Fruit fly (Drosophila melanogaster) whole organism, prepupa: Measurements from ENCODE around the gene fd96Ca.

Source experiments
- Blimp-1 ChIP-seq: fragments of 200-800 bp; sonication (Bioruptor generic); optimal IDR thresholded peaks from 3 replicates; lab custom pipeline; 2017; ENCODE audit warnings: missing biosample characterization, missing genetic modification characterization, mild to moderate bottlenecking, moderate library complexity, missing genetic modification reagents
- CG10669 ChIP-seq: fragments of 200-800 bp; sonication (Bioruptor generic); optimal IDR thresholded peaks from 3 replicates; lab custom pipeline; 2018; ENCODE audit warnings: missing biosample characterization, mild to moderate bottlenecking, missing genetic modification characterization, moderate library complexity
- CG1621 ChIP-seq: fragments of 200-800 bp; sonication (Bioruptor generic); optimal IDR thresholded peaks from 3 replicates; lab custom pipeline; 2018; ENCODE audit warnings: missing biosample characterization, mild to moderate bottlenecking, missing genetic modification characterization
- CG16779 ChIP-seq: fragments of 200-800 bp; sonication (Bioruptor generic); optimal IDR thresholded peaks from 3 replicates; lab custom pipeline; 2017; ENCODE audit warnings: missing biosample characterization, mild to moderate bottlenecking, missing genetic modification characterization
- CG31627 ChIP-seq: fragments of 200-800 bp; sonication (Bioruptor generic); optimal IDR thresholded peaks from 3 replicates; lab custom pipeline; 2016; ENCODE audit warnings: missing biosample characterization, missing genetic modification characterization
- CG3919 ChIP-seq: fragments of 200-800 bp; sonication (Bioruptor generic); optimal IDR thresholded peaks from 3 replicates; lab custom pipeline; 2016; ENCODE audit warnings: missing biosample characterization, missing genetic modification characterization
- CG4318 ChIP-seq: fragments of 200-800 bp; sonication (Bioruptor generic); optimal IDR thresholded peaks from 3 replicates; lab custom pipeline; 2017; ENCODE audit warnings: missing biosample characterization, mild to moderate bottlenecking, missing genetic modification characterization
- CG6163 ChIP-seq: fragments of 200-800 bp; sonication (Bioruptor generic); IDR thresholded peaks from 3 replicates; pipeline ENCODE4 v1.3.6; 2022; ENCODE audit warnings: missing biosample characterization, missing genetic modification characterization
- CG6276 ChIP-seq: fragments of 200-800 bp; sonication (Bioruptor generic); optimal IDR thresholded peaks from 2 replicates; lab custom pipeline; 2017; ENCODE audit warnings: missing biosample characterization, mild to moderate bottlenecking, missing genetic modification characterization
- CG6792 ChIP-seq: fragments of 200-800 bp; sonication (Bioruptor generic); optimal IDR thresholded peaks from 3 replicates; lab custom pipeline; 2016; ENCODE audit warnings: missing biosample characterization, missing genetic modification characterization
- CG6808 ChIP-seq: fragments of 200-800 bp; sonication (Bioruptor generic); optimal IDR thresholded peaks from 3 replicates; lab custom pipeline; 2017; ENCODE audit warnings: missing biosample characterization, missing genetic modification characterization, mild to moderate bottlenecking, moderate library complexity, missing genetic modification reagents
- CG7368 ChIP-seq: fragments of 200-800 bp; sonication (Bioruptor generic); optimal IDR thresholded peaks from 3 replicates; lab custom pipeline; 2016; ENCODE audit warnings: missing biosample characterization, missing genetic modification characterization
- CG8119 ChIP-seq: fragments of 200-800 bp; sonication (Bioruptor generic); IDR thresholded peaks from 3 replicates; pipeline ENCODE4 v1.3.6; 2022; ENCODE audit warnings: missing biosample characterization, missing genetic modification characterization
- CG8319 ChIP-seq: fragments of 200-800 bp; sonication (Bioruptor generic); optimal IDR thresholded peaks from 3 replicates; lab custom pipeline; 2016; ENCODE audit warnings: missing biosample characterization, missing genetic modification characterization
- CG9139 ChIP-seq: fragments of 200-800 bp; sonication (Bioruptor generic); optimal IDR thresholded peaks from 3 replicates; lab custom pipeline; 2017; ENCODE audit warnings: missing biosample characterization, mild to moderate bottlenecking, missing genetic modification characterization
- Eip75B ChIP-seq: fragments of 200-800 bp; sonication (Bioruptor generic); optimal IDR thresholded peaks from 3 replicates; lab custom pipeline; 2016; ENCODE audit warnings: missing biosample characterization, missing genetic modification characterization
- Eip78C ChIP-seq: fragments of 200-800 bp; sonication (Bioruptor generic); peaks from one replicate; lab custom pipeline; 2016; ENCODE audit warnings: missing biosample characterization, missing genetic modification characterization
- Ets21C ChIP-seq: fragments of 200-800 bp; sonication (Bioruptor generic); optimal IDR thresholded peaks from 3 replicates; lab custom pipeline; 2016; ENCODE audit warnings: missing biosample characterization, missing genetic modification characterization
- Gug ChIP-seq: fragments of 200-800 bp; sonication (Bioruptor generic); IDR thresholded peaks from 2 replicates; pipeline ENCODE4 v1.3.6; 2022; ENCODE audit warnings: missing biosample characterization, missing genetic modification characterization
- Hr39 ChIP-seq: fragments of 200-800 bp; sonication (Bioruptor generic); optimal IDR thresholded peaks from 2 replicates; lab custom pipeline; 2016; ENCODE audit warnings: missing biosample characterization, missing genetic modification characterization
- Hr4 ChIP-seq: fragments of 200-800 bp; sonication (Bioruptor generic); optimal IDR thresholded peaks from 3 replicates; lab custom pipeline; 2016; ENCODE audit warnings: missing biosample characterization, missing genetic modification characterization
- Lpt ChIP-seq: fragments of 200-800 bp; sonication (Bioruptor generic); optimal IDR thresholded peaks from 3 replicates; lab custom pipeline; 2016; ENCODE audit warnings: missing biosample characterization, missing genetic modification characterization
- Met ChIP-seq: fragments of 200-800 bp; sonication (Bioruptor generic); optimal IDR thresholded peaks from 3 replicates; lab custom pipeline; 2016; ENCODE audit warnings: missing biosample characterization, missing genetic modification characterization
- Sox102F ChIP-seq: fragments of 200-800 bp; sonication (Bioruptor generic); optimal IDR thresholded peaks from 2 replicates; lab custom pipeline; 2016; ENCODE audit warnings: missing biosample characterization, mild to moderate bottlenecking, missing genetic modification characterization
- Sox14 ChIP-seq: fragments of 200-800 bp; sonication (Bioruptor generic); optimal IDR thresholded peaks from 3 replicates; lab custom pipeline; 2016; ENCODE audit warnings: missing biosample characterization, missing genetic modification characterization
- Sox15 ChIP-seq: fragments of 200-800 bp; sonication (Bioruptor generic); optimal IDR thresholded peaks from 3 replicates; lab custom pipeline; 2016; ENCODE audit warnings: missing biosample characterization, missing genetic modification characterization
- fkh ChIP-seq: fragments of 200-800 bp; sonication (Bioruptor generic); optimal IDR thresholded peaks from 3 replicates; lab custom pipeline; 2017; ENCODE audit warnings: missing biosample characterization, mild to moderate bottlenecking, missing genetic modification characterization, moderate library complexity
- lz ChIP-seq: fragments of 200-800 bp; sonication (Bioruptor generic); optimal IDR thresholded peaks from 3 replicates; lab custom pipeline; 2016; ENCODE audit warnings: missing biosample characterization, missing genetic modification characterization
- net ChIP-seq: fragments of 200-800 bp; sonication (Bioruptor generic); optimal IDR thresholded peaks from 3 replicates; lab custom pipeline; 2016; ENCODE audit warnings: missing biosample characterization, missing genetic modification characterization
- pdm3 ChIP-seq: fragments of 200-800 bp; sonication (Bioruptor generic); optimal IDR thresholded peaks from 3 replicates; lab custom pipeline; 2016; ENCODE audit warnings: missing biosample characterization, missing genetic modification characterization
- spab ChIP-seq: fragments of 200-800 bp; sonication (Bioruptor generic); optimal IDR thresholded peaks from 2 replicates; lab custom pipeline; 2017; ENCODE audit warnings: missing biosample characterization, mild to moderate bottlenecking, missing genetic modification characterization, missing genetic modification reagents
- ss ChIP-seq, 2 experiments: fragments of 200-800 bp; sonication (Bioruptor generic); optimal IDR thresholded peaks; 2 replicates in 1 of 2; 3 replicates in 1 of 2; lab custom pipeline; 2017 to 2018; ENCODE audit warnings: mild to moderate bottlenecking in 2 of 2, missing biosample characterization in 2 of 2, missing genetic modification characterization in 2 of 2, moderate library complexity in 1 of 2
- topi ChIP-seq: fragments of 200-800 bp; sonication (Bioruptor generic); optimal IDR thresholded peaks from 3 replicates; lab custom pipeline; 2016; ENCODE audit warnings: missing biosample characterization, missing genetic modification characterization
- vri ChIP-seq: fragments of 200-800 bp; sonication (Bioruptor generic); optimal IDR thresholded peaks from 3 replicates; lab custom pipeline; 2016; ENCODE audit warnings: missing biosample characterization, mild to moderate bottlenecking, missing genetic modification characterization

fd96Ca gene

DNA sequence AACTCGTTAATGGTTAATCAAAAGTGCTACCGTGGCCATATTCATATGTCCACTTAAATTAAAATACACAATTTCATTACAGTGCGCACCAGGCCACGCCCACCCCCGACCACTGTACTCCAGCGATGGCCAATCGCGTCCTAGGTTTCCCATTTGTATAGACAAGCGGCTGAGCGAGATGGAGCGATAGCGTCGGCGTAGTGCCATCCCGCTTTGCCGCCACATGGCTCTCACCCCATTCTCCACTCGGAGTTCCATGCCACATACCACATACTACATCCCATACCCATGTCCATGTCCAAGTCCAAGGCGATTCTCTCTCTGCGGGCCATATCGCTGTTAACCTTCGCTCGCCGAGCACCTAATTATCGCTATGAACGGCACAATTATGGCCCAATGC, 2.0 kb upstream of the fd96Ca start:
- TF ChIP-seq fkh (GFP tag; lab: Kevin White, UChicago) (peak; percentile 93), CG6808 (GFP tag; lab: Kevin White, UChicago) (no peak), Eip78C (GFP tag; lab: Kevin White, UChicago) (peak; percentile 52), CG8319 (GFP tag; lab: Kevin White, UChicago) (no peak)
- TF ChIP-seq, all 60 proteins: peak for 2

dm6 chr3R:25094639-25095038, 12.2 kb downstream of the fd96Ca start, which contains the start of gene fd96Cb:
Gene fd96Cb, plus strand, starts transcription at chr3R:25095012.
- TF ChIP-seq Gug (GFP tag; lab: Robert Waterston, UW) = no peak
- no peak for TF ChIP-seq CG6163 (GFP tag; lab: Robert Waterston, UW)
- no peak for TF ChIP-seq CG4318 (GFP tag; lab: Kevin White, UChicago)
- no peak for TF ChIP-seq CG6276 (GFP tag; lab: Kevin White, UChicago)
- no peak for TF ChIP-seq CG6808 (GFP tag; lab: Kevin White, UChicago)
- no peak for TF ChIP-seq net (GFP tag; lab: Kevin White, UChicago)
- no peak for TF ChIP-seq CG16779 (tag; lab: Kevin White, UChicago)
- no peak for TF ChIP-seq CG9139 (GFP tag; lab: Kevin White, UChicago)
- TF ChIP-seq topi (GFP tag; lab: Kevin White, UChicago) = no peak
- no peak for TF ChIP-seq CG7368
- TF ChIP-seq CG1621 (tag; lab: Kevin White, UChicago) = peak; percentile 87
- TF ChIP-seq lz (GFP tag; lab: Kevin White, UChicago) = no peak
- no peak for TF ChIP-seq spab (GFP tag; lab: Kevin White, UChicago)
- TF ChIP-seq Ets21C (GFP tag; lab: Kevin White, UChicago) = no peak
- TF ChIP-seq Sox102F (GFP tag; lab: Kevin White, UChicago) = no peak
- TF ChIP-seq ss (GFP tag; optimal IDR thresholded peaks at IDR 0.05; lab: Kevin White, UChicago) = peak in 1 of 2 experiments; percentile 32

DNA sequence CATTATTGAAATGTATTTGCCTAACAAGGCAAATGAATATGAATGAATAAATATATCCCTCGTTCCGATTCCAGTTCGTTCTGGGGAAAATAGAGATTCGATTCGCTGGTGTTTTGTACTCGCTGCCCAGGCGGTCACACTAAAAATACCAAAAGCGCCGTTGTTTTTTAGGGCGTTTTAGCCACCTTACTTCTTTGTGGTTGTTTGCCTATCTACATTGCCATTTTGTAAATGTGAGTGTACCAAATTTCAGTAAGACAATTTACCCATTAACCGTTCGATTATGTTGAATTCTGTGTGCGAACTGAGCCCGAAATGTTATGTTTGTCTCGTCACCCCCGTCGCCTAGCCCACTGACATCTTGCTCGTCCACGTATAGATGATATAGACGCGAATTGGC, 15.0 kb downstream of the fd96Ca start, which contains the start of the genes CG33095 and CG33096:
CG33095 (plus strand) TSS at position 187 of the 400 bp plus-strand sequence.
CG33096 (plus strand) TSS at position 187 of the 400 bp plus-strand sequence.
- TF ChIP-seq Blimp-1 (GFP tag; lab: Kevin White, UChicago) (no peak), Sox14 (GFP tag; lab: Kevin White, UChicago) (peak; percentile 79), CG6808 (GFP tag; lab: Kevin White, UChicago) (no peak), CG4318 (GFP tag; lab: Kevin White, UChicago) (no peak), ss (GFP tag; optimal IDR thresholded peaks at IDR 0.05; lab: Kevin White, UChicago) (no peak), pdm3 (GFP tag; lab: Kevin White, UChicago) (no peak), CG6792 (GFP tag; lab: Kevin White, UChicago) (no peak)

DNA sequence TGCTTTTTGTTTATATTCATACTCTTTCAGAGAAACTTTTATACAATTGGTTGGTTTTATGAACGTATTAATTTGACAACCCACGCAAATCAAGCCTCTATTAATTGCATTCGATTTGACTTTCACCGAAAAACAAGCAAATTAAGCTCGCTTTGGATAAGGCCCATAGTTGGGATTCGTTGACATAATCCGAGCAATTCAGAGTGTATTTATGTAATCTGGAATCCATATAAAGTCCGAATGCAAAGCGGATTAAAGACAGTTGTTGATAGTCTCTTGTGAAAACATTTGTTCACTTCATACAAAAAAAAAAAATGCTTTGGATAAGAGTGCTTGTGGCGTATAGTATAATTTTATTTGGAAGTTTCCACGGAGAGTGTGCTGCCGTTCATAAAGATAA, 19.8 kb downstream of the fd96Ca start, which contains the start of gene CG45095:
CG45095 (plus strand) TSS at position 301 of the 400 bp plus-strand sequence.
- TF ChIP-seq vri (peak; percentile 57), Hr4 (no peak)

DNA sequence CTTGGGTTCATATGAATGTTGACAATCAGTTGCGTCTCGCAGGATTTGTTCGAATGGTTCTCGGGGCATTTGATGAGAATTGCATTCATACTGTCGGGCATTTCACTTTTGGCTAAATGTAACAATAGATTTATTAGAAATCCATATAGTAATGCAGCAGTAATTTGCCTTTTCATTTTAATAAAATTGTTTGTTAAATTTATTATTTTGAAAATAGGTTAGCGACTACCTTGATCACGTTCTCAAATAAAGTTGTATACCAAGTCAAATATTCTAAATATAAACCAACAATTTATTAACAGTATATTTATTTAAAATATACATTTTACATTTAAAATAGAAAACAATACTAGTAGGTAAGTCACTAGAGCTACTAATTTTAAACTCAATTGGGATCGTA, 26.4 kb downstream of the fd96Ca start, which contains the start of gene CG34027:
CG34027 (minus strand) TSS at position 101 of the 400 bp plus-strand sequence.
- TF ChIP-seq Lpt (GFP tag; lab: Kevin White, UChicago) (no peak), CG16779 (tag; lab: Kevin White, UChicago) (no peak), CG6808 (GFP tag; lab: Kevin White, UChicago) (no peak), lz (GFP tag; lab: Kevin White, UChicago) (no peak), Gug (GFP tag; lab: Robert Waterston, UW) (no peak), Ets21C (GFP tag; lab: Kevin White, UChicago) (no peak), Hr39 (GFP tag; lab: Kevin White, UChicago) (no peak), Eip75B (GFP tag; lab: Kevin White, UChicago) (no peak), CG9139 (GFP tag; lab: Kevin White, UChicago) (no peak), CG10669 (GFP tag; lab: Kevin White, UChicago) (no peak), Sox15 (GFP tag; lab: Kevin White, UChicago) (no peak), CG8119 (GFP tag; lab: Robert Waterston, UW) (no peak), CG6163 (GFP tag; lab: Robert Waterston, UW) (no peak), Met (no peak), CG31627 (GFP tag; lab: Kevin White, UChicago) (no peak), fkh (GFP tag; lab: Kevin White, UChicago) (no peak), CG1621 (tag; lab: Kevin White, UChicago) (no peak), CG3919 (GFP tag; lab: Kevin White, UChicago) (no peak)
